Worm (Caenorhabditis elegans): Measurements from ENCODE around the gene znf-706.

Gene znf-706

DNA sequence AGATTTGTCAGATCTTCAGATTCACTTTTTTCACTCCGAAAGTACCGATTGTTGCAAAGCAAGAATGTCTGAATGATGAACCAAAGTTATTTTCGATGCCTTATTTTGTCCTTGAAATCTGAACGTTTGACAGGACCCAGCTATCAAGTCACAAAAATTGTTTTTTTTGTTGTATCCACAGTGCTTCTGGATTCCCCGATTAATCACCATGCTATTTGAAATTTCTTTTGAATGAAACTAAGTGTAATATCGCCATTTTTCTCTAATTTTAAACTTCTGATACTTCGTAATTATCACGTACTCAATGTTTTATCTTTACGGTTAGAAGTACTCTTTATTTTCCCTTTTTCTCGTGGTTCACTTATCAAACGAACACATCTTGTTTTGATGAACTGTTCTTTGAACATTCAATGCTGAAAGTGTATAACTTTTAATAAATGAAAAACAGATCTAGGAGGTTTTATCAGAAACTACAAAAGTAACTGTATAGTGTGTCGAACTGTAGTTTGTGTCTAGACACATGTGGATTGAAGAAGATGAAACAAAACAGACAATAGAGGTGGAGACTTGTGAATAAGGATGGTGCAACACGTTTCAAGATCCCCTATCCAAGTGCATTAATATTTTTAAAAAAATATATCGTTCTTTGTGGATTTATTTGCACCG, 44.4 kb downstream of the znf-706 start:
- TF ChIP-seq dve-1 (tag; optimal IDR thresholded peaks at IDR 0.05; ENCODE audit: insufficient read depth): peak; percentile 23
- TF ChIP-seq aha-1 (tag): peak; percentile 96
- no peak for TF ChIP-seq jun-1 (tag; optimal IDR thresholded peaks at IDR 0.05)
- TF ChIP-seq ceh-44 (GFP tag; IDR thresholded peaks at IDR 0.05): no peak
- TF ChIP-seq egl-43 (GFP tag; IDR thresholded peaks at IDR 0.05): no peak
- TF ChIP-seq mdl-1 (tag; optimal IDR thresholded peaks at IDR 0.05): peak in 1 of 2 experiments; percentile 12
- no peak for TF ChIP-seq pqm-1 (tag; optimal IDR thresholded peaks at IDR 0.05)
- TF ChIP-seq mxl-3 (GFP tag; optimal IDR thresholded peaks at IDR 0.05): no peak
- TF ChIP-seq cey-2 (tag; optimal IDR thresholded peaks at IDR 0.05; ENCODE audit: borderline replicate concordance, insufficient read depth): peak; percentile 41
- TF ChIP-seq daf-8 (GFP tag; IDR thresholded peaks at IDR 0.05): no peak
- peak; percentile 93 for TF ChIP-seq nhr-28 (tag; optimal IDR thresholded peaks at IDR 0.05)
- no peak for TF ChIP-seq lsy-2 (tag; optimal IDR thresholded peaks at IDR 0.05)
- no peak for TF ChIP-seq arid-1 (GFP tag; conservative IDR thresholded peaks at IDR 0.05)
- TF ChIP-seq F49E8.2 (tag; optimal IDR thresholded peaks at IDR 0.05; ENCODE audit: borderline replicate concordance): no peak
- peak; percentile 44 to 52 for TF ChIP-seq hif-1 (tag; optimal IDR thresholded peaks at IDR 0.05)

DNA sequence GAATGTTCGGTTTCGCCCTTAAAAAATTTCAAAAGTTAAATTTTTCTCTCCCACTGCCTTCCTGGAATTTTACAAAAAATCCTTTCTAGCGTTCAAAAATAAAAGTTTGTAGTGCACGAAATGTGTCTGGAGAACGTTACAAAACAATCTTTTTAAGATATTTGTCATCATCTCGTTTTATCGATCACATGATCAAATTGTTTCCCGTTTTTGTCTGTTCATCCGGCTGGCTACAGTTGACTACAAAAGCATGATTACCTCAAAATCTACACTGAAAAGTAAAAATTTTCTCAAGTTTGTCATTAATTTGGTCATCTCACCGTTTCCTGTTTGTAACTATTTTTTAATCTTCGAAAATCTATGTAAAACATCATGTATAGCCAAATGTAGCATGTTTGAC, 45.0 kb downstream of the znf-706 start:
- TF ChIP-seq aha-1 (tag) (peak; percentile 83), nhr-28 (tag; optimal IDR thresholded peaks at IDR 0.05) (peak; percentile 77), nhr-102 (tag; optimal IDR thresholded peaks at IDR 0.05) (no peak), lin-38 (GFP tag; IDR thresholded peaks at IDR 0.05) (no peak), arid-1 (GFP tag; conservative IDR thresholded peaks at IDR 0.05) (no peak), zip-11 (GFP tag; IDR thresholded peaks at IDR 0.05) (no peak), ama-1 (optimal IDR thresholded peaks at IDR 0.05) (no peak), hlh-30 (tag; optimal IDR thresholded peaks at IDR 0.05; ENCODE audit: insufficient read depth) (peak; percentile 23)
